Worm (Caenorhabditis elegans) whole organism, L4 larva: Measurements from ENCODE around the gene nep-17.
A peak's percentile ranks its signal among the peaks of the same experiment; 100 is the strongest.

Experiments
- F10B5.3 ChIP-seq: sonication (generic microtip); optimal IDR thresholded peaks from 2 replicates; lab custom pipeline; 2016; ENCODE audit warnings: mild to moderate bottlenecking, missing genetic modification characterization, missing compliant biosample characterization
- F26F4.8 ChIP-seq: fragments of 200-800 bp; sonication (Bioruptor generic); conservative IDR thresholded peaks from 2 replicates; pipeline ENCODE4 v1.3.6; 2022; ENCODE audit warnings: missing genetic modification characterization, missing compliant biosample characterization
- F37D6.2 ChIP-seq: sonication (generic microtip); optimal IDR thresholded peaks from 2 replicates; lab custom pipeline; 2016; ENCODE audit warnings: mild to moderate bottlenecking, missing genetic modification characterization, missing compliant biosample characterization
- F44E2.7 ChIP-seq: fragments of 200-800 bp; sonication (Bioruptor generic); IDR thresholded peaks from 2 replicates; pipeline ENCODE4 v2.1.2; 2022; ENCODE audit warnings: missing genetic modification characterization, missing compliant biosample characterization
- T20F7.1 ChIP-seq: fragments of 200-800 bp; sonication (Bioruptor generic); optimal IDR thresholded peaks from 2 replicates; lab custom pipeline; 2018; ENCODE audit warnings: mild to moderate bottlenecking, missing genetic modification characterization, missing compliant biosample characterization
- T26A8.4 ChIP-seq: fragments of 200-800 bp; sonication (Bioruptor generic); IDR thresholded peaks from 2 replicates; pipeline ENCODE4 v1.3.6; 2022; ENCODE audit warnings: missing genetic modification characterization, missing compliant biosample characterization
- Y5F2A.4 ChIP-seq: fragments of 200-800 bp; sonication (Bioruptor generic); optimal IDR thresholded peaks from 2 replicates; lab custom pipeline; 2018; ENCODE audit warnings: mild to moderate bottlenecking, missing genetic modification characterization, missing compliant biosample characterization
- ZK337.2 ChIP-seq: fragments of 200-800 bp; sonication (Bioruptor generic); IDR thresholded peaks from 2 replicates; pipeline ENCODE4 v1.3.6; 2022; ENCODE audit warnings: missing genetic modification reagents, missing genetic modification characterization, missing compliant biosample characterization
- ZK546.5 ChIP-seq, 2 experiments: sonication (generic microtip); optimal IDR thresholded peaks; 2 replicates each; lab custom pipeline; 2017; ENCODE audit warnings: missing biosample characterization in 2 of 2, missing genetic modification characterization in 2 of 2
- aha-1 ChIP-seq: fragments of 150-350 bp; peaks from one replicate; lab custom pipeline; 2014; ENCODE audit warnings: missing biosample characterization, missing genetic modification characterization
- ama-1 ChIP-seq: fragments of 150-350 bp; optimal IDR thresholded peaks from 2 replicates; lab custom pipeline; 2014; ENCODE audit warnings: inconsistent platforms, mixed read lengths
- arid-1 ChIP-seq: fragments of 200-800 bp; sonication (Bioruptor generic); conservative IDR thresholded peaks from 2 replicates; pipeline ENCODE4 v1.3.6; 2022; ENCODE audit warnings: missing genetic modification reagents, missing genetic modification characterization, missing compliant biosample characterization
- cey-2 ChIP-seq: sonication (generic microtip); optimal IDR thresholded peaks from 3 replicates; lab custom pipeline; 2017; ENCODE audit warnings: missing genetic modification characterization, mild to moderate bottlenecking, missing compliant biosample characterization, antibody characterized with exemption, borderline replicate concordance; ENCODE audit not compliant: insufficient read depth
- daf-8 ChIP-seq: fragments of 200-800 bp; sonication (Bioruptor generic); IDR thresholded peaks from 2 replicates; pipeline ENCODE4 v1.3.6; 2022; ENCODE audit warnings: missing genetic modification characterization, missing compliant biosample characterization
- dpl-1 ChIP-seq: fragments of 150-350 bp; optimal IDR thresholded peaks from 2 replicates; lab custom pipeline; 2014; ENCODE audit warnings: missing biosample characterization, missing genetic modification reagents, missing genetic modification characterization
- dve-1 ChIP-seq: sonication (generic microtip); optimal IDR thresholded peaks from 2 replicates; lab custom pipeline; 2017; ENCODE audit warnings: antibody characterized with exemption, mild to moderate bottlenecking, missing genetic modification characterization, missing compliant biosample characterization; ENCODE audit not compliant: insufficient read depth
- egl-43 ChIP-seq: fragments of 200-800 bp; sonication (Bioruptor generic); IDR thresholded peaks from 2 replicates; pipeline ENCODE4 v1.3.6; 2022; ENCODE audit warnings: missing genetic modification reagents, missing genetic modification characterization, missing compliant biosample characterization
- fkh-10 ChIP-seq: fragments of 150-350 bp; optimal IDR thresholded peaks from 2 replicates; lab custom pipeline; 2014; ENCODE audit warnings: missing biosample characterization, missing genetic modification reagents, missing genetic modification characterization
- lin-1 ChIP-seq: fragments of 200-800 bp; sonication (Bioruptor generic); IDR thresholded peaks from 2 replicates; pipeline ENCODE4 v1.3.6; 2022; ENCODE audit warnings: missing genetic modification reagents, missing genetic modification characterization, missing compliant biosample characterization
- lin-13 ChIP-seq: fragments of 150-350 bp; optimal IDR thresholded peaks from 2 replicates; lab custom pipeline; 2014; ENCODE audit warnings: missing biosample characterization, missing genetic modification reagents, missing genetic modification characterization
- lin-38 ChIP-seq: fragments of 200-800 bp; sonication (Bioruptor generic); IDR thresholded peaks from 2 replicates; pipeline ENCODE4 v1.3.6; 2022; ENCODE audit warnings: missing genetic modification reagents, missing genetic modification characterization, missing compliant biosample characterization
- mep-1 ChIP-seq: fragments of 150-350 bp; sonication (generic microtip); optimal IDR thresholded peaks from 3 replicates; lab custom pipeline; 2014; ENCODE audit warnings: missing biosample characterization, missing genetic modification characterization
- mes-2 ChIP-seq: sonication (generic microtip); optimal IDR thresholded peaks from 2 replicates; lab custom pipeline; 2016; ENCODE audit warnings: missing genotype, mild to moderate bottlenecking, missing genetic modification characterization, missing compliant biosample characterization; ENCODE audit not compliant: poor library complexity, severe bottlenecking
- mxl-3 ChIP-seq: fragments of 200-800 bp; sonication (Bioruptor generic); optimal IDR thresholded peaks from 2 replicates; lab custom pipeline; 2018; ENCODE audit warnings: mild to moderate bottlenecking, missing genetic modification characterization, missing compliant biosample characterization
- nhr-10 ChIP-seq: fragments of 150-350 bp; optimal IDR thresholded peaks from 2 replicates; lab custom pipeline; 2014; ENCODE audit warnings: missing biosample characterization, missing genetic modification characterization
- nhr-237 ChIP-seq: sonication (generic microtip); optimal IDR thresholded peaks from 2 replicates; lab custom pipeline; 2017; ENCODE audit warnings: missing biosample characterization, missing genetic modification characterization
- nhr-41 ChIP-seq: fragments of 200-800 bp; sonication (Bioruptor generic); IDR thresholded peaks from 2 replicates; pipeline ENCODE4 v1.3.6; 2022; ENCODE audit warnings: missing genetic modification reagents, missing genetic modification characterization, missing compliant biosample characterization
- nhr-42 ChIP-seq: fragments of 200-800 bp; sonication (Bioruptor generic); IDR thresholded peaks from 2 replicates; pipeline ENCODE4 v1.3.6; 2022; ENCODE audit warnings: missing genetic modification characterization, missing compliant biosample characterization
- nhr-48 ChIP-seq: sonication (generic microtip); optimal IDR thresholded peaks from 2 replicates; lab custom pipeline; 2016; ENCODE audit warnings: mild to moderate bottlenecking, missing genetic modification characterization, missing compliant biosample characterization
- nhr-6 ChIP-seq: fragments of 150-350 bp; optimal IDR thresholded peaks from 2 replicates; lab custom pipeline; 2014; ENCODE audit warnings: missing biosample characterization, missing genetic modification characterization
- pha-4 ChIP-seq, 2 experiments: fragments of 150-350 bp in 1 of 2; fragments of 200-800 bp in 1 of 2; sonication (Bioruptor generic) in 1 of 2; IDR thresholded peaks in 1 of 2; optimal IDR thresholded peaks in 1 of 2; 2 replicates each; pipeline versions ENCODE4 v1.3.6 to Lab custom; 2014 to 2022; ENCODE audit warnings: missing genetic modification characterization in 2 of 2, missing genetic modification reagents in 2 of 2, missing biosample characterization in 1 of 2, missing compliant biosample characterization in 1 of 2
- pqm-1 ChIP-seq: sonication (generic microtip); optimal IDR thresholded peaks from 2 replicates; lab custom pipeline; 2017; ENCODE audit warnings: missing biosample characterization, missing genetic modification characterization
- set-16 ChIP-seq: fragments of 200-800 bp; sonication (Bioruptor generic); IDR thresholded peaks from 2 replicates; pipeline ENCODE4 v1.3.6; 2022; ENCODE audit warnings: missing genetic modification reagents, missing genetic modification characterization, missing compliant biosample characterization
- snpc-4 ChIP-seq: fragments of 150-350 bp; optimal IDR thresholded peaks from 2 replicates; lab custom pipeline; 2014; ENCODE audit warnings: missing biosample characterization, missing genetic modification characterization
- spr-3 ChIP-seq: fragments of 200-800 bp; sonication (Bioruptor generic); optimal IDR thresholded peaks from 2 replicates; lab custom pipeline; 2018; ENCODE audit warnings: mild to moderate bottlenecking, missing genetic modification characterization, missing compliant biosample characterization
- unc-62 ChIP-seq, 3 experiments: fragments of 150-350 bp in 1 of 3; sonication (generic microtip); optimal IDR thresholded peaks in 2 of 3; peaks in 1 of 3; 1 replicate in 1 of 3; 2 replicates in 2 of 3; lab custom pipeline; 2014 to 2017; ENCODE audit warnings: missing biosample characterization in 3 of 3, missing genetic modification characterization in 3 of 3, missing genetic modification reagents in 3 of 3, missing genotype in 1 of 3
- zip-11 ChIP-seq: fragments of 200-800 bp; sonication (Bioruptor generic); IDR thresholded peaks from 2 replicates; pipeline ENCODE4 v1.3.6; 2022; ENCODE audit warnings: missing genetic modification characterization, missing compliant biosample characterization
- ztf-11 ChIP-seq: fragments of 150-350 bp; optimal IDR thresholded peaks from 2 replicates; lab custom pipeline; 2014; ENCODE audit warnings: missing biosample characterization, missing genetic modification characterization
- ztf-7 ChIP-seq: fragments of 150-350 bp; optimal IDR thresholded peaks from 2 replicates; lab custom pipeline; 2014; ENCODE audit warnings: missing biosample characterization, missing genetic modification characterization

Gene nep-17

DNA sequence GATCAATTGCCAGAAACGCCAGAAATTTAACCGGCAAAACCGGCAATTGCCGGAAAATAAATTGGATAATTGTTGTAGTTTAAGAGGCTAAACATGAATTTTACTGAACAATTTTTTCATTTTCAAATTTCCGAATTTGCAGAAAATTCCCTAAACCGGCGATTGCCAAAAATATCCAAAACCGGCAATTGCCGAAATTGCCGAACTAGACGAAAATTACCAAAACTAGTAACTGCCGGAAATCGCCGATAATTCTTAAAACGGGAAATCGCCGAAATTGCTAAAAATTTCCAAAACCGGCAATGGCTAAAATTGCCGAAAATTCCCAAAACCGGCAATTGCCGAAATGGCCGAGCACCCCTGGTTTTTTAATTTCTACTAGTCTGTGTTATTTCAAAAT, 28.2 kb upstream of the nep-17 start:
- TF ChIP-seq nhr-6 (tag; lab: Kevin White, UChicago) = no peak
- peak in 1 of 2 experiments; percentile 68 for TF ChIP-seq unc-62 (GFP tag; optimal IDR thresholded peaks at IDR 0.05 in 1 of 2; lab: Kevin White, UChicago)
- TF ChIP-seq unc-62 (tag; optimal IDR thresholded peaks at IDR 0.05; lab: Kevin White, UChicago) = no peak
- TF ChIP-seq mep-1 = no peak
- no peak for TF ChIP-seq pqm-1 (tag; lab: Kevin White, UChicago)

- TF ChIP-seq F10B5.3 (tag; lab: Kevin White, UChicago) (no peak), spr-3 (no peak), arid-1 (GFP tag; lab: Robert Waterston, UW) (no peak), pha-4 (GFP tag; IDR thresholded peaks at IDR 0.05; lab: Robert Waterston, UW) (no peak), pha-4 (tag; optimal IDR thresholded peaks at IDR 0.05; lab: Kevin White, UChicago) (no peak), nhr-48 (tag; lab: Kevin White, UChicago) (peak; percentile 26), mxl-3 (GFP tag; lab: Kevin White, UChicago) (no peak), aha-1 (tag; lab: Kevin White, UChicago) (peak; percentile 58)
These were observed 25.7 kb upstream of the nep-17 start, which contains the start of gene E01G4.6 for ce11 chrII:13481781-13482455. Gene E01G4.6 (plus strand): TSS chrII:13482405.

- TF ChIP-seq unc-62 (GFP tag; optimal IDR thresholded peaks at IDR 0.05 in 1 of 2; lab: Kevin White, UChicago) (peak in 1 of 2 experiments; percentile 47), unc-62 (tag; optimal IDR thresholded peaks at IDR 0.05; lab: Kevin White, UChicago) (no peak), set-16 (peak; percentile 65), cey-2 (tag; lab: Kevin White, UChicago) (no peak)
These were observed 23.5 kb upstream of the nep-17 start for ce11 chrII:13484108-13484507.

ce11 chrII:13485119-13485518, 22.5 kb upstream of the nep-17 start:
- TF ChIP-seq set-16 (peak; percentile 77), snpc-4 (tag; lab: Kevin White, UChicago) (no peak), lin-38 (0 out of 2 replicates have a peak, but pooled peaks have one; percentile 17), F26F4.8 (GFP tag; lab: Robert Waterston, UW) (0 out of 2 replicates have a peak, but pooled peaks have one; percentile 7), mxl-3 (GFP tag; lab: Kevin White, UChicago) (no peak), lin-1 (GFP tag; lab: Robert Waterston, UW) (no peak), T26A8.4 (GFP tag; lab: Robert Waterston, UW) (0 out of 2 replicates have a peak, but pooled peaks have one; percentile 10), nhr-42 (0 out of 2 replicates have a peak, but pooled peaks have one; percentile 5)

DNA sequence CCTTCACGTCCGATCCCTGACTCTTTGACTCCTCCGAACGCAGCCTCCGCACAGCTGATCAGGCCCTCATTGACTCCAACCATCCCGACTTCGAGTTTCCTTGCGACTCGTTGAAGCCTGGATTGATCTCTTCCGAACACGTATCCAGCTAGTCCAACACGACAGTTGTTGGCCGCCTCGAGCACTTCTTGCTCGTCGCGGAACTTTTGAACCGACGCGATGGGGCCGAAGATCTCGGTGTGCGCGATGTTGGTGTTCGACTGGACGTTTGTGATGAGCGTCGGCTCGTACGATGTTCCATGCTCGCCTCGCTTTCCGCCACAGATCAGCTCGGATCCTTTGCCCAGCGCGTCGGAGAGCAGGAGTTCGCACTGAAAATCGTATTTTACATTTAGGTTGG, 20.1 kb upstream of the nep-17 start:
- TF ChIP-seq Y5F2A.4 (GFP tag; lab: Kevin White, UChicago) (no peak), ZK546.5 (tag; optimal IDR thresholded peaks at IDR 0.05; lab: Kevin White, UChicago) (no peak), T20F7.1 (GFP tag; lab: Kevin White, UChicago) (no peak), set-16 (peak; percentile 69; the same call in 1 of the 2 replicates), nhr-41 (GFP tag; lab: Robert Waterston, UW) (no peak), nhr-10 (tag; lab: Kevin White, UChicago) (no peak), F37D6.2 (tag; lab: Kevin White, UChicago) (no peak)

DNA sequence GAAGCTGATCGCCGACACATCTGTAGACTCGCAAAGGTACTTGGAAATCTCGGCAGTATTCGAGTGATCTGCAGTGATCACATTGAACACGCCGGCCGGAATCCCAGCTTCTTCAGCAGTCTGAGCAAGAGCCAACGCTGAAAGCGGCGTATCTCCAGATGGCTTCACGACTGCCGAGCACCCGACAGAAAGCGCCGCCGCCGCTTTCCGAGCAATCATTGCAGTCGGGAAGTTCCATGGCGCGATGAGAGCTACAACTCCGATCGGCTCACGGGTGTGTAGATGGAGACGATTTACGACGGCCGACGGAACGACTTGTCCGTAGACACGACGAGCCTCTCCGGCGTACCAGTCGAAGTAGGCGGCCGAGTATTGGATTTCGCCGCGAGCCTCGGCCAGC, 17.7 kb upstream of the nep-17 start:
- no peak for TF ChIP-seq dpl-1 (GFP tag; lab: Kevin White, UChicago)
- 0 out of 2 replicates have a peak, but pooled peaks have one; percentile 26 for TF ChIP-seq daf-8
- no peak for TF ChIP-seq ztf-11 (tag; lab: Kevin White, UChicago)
- no peak for TF ChIP-seq lin-1 (GFP tag; lab: Robert Waterston, UW)
- no peak for TF ChIP-seq zip-11 (GFP tag; lab: Robert Waterston, UW)
- no peak for TF ChIP-seq ama-1 (lab: Kevin White, UChicago)
- TF ChIP-seq ztf-7 (tag; lab: Kevin White, UChicago) = no peak
- TF ChIP-seq lin-38 = no peak
- TF ChIP-seq fkh-10 (GFP tag; lab: Kevin White, UChicago) = no peak
- TF ChIP-seq dve-1 (tag; lab: Kevin White, UChicago) = no peak
- TF ChIP-seq pqm-1 (tag; lab: Kevin White, UChicago) = no peak
- no peak for TF ChIP-seq F44E2.7 (GFP tag; lab: Robert Waterston, UW)
- TF ChIP-seq egl-43 (GFP tag; lab: Robert Waterston, UW) = peak; percentile 23; the same call in 1 of the 2 replicates
- no peak for TF ChIP-seq ZK337.2 (GFP tag; lab: Robert Waterston, UW)
- TF ChIP-seq set-16 = peak; percentile 87
- TF ChIP-seq lin-13 = no peak
- TF ChIP-seq mes-2 (tag; lab: Kevin White, UChicago) = no peak
- no peak for TF ChIP-seq pha-4 (GFP tag; IDR thresholded peaks at IDR 0.05; lab: Robert Waterston, UW)
- no peak for TF ChIP-seq pha-4 (tag; optimal IDR thresholded peaks at IDR 0.05; lab: Kevin White, UChicago)
- no peak for TF ChIP-seq nhr-237 (tag; lab: Kevin White, UChicago)
